Fruit fly (Drosophila melanogaster) whole organism, adult: ENCODE results near the gene Rassf.

Experiments
- CG12768 ChIP-seq: fragments of 200-800 bp; sonication (Bioruptor generic); optimal IDR thresholded peaks from 2 replicates; lab custom pipeline; 2017; ENCODE audit warnings: missing biosample characterization, missing genetic modification characterization, mild to moderate bottlenecking, moderate library complexity, missing genetic modification reagents
- CG14711 ChIP-seq: fragments of 200-800 bp; sonication (Bioruptor generic); optimal IDR thresholded peaks from 2 replicates; lab custom pipeline; 2018; ENCODE audit warnings: missing biosample characterization, mild to moderate bottlenecking, missing genetic modification characterization, moderate library complexity
- CG33017 ChIP-seq: fragments of 200-800 bp; sonication (Bioruptor generic); optimal IDR thresholded peaks from 2 replicates; lab custom pipeline; 2018; ENCODE audit warnings: missing biosample characterization, mild to moderate bottlenecking, missing genetic modification characterization, moderate library complexity
- CG5204 ChIP-seq: fragments of 200-800 bp; sonication (Bioruptor generic); optimal IDR thresholded peaks from 2 replicates; lab custom pipeline; 2016; ENCODE audit warnings: missing biosample characterization, missing genetic modification characterization
- CG7101 ChIP-seq: fragments of 200-800 bp; sonication (Bioruptor generic); optimal IDR thresholded peaks from 2 replicates; lab custom pipeline; 2018; ENCODE audit warnings: missing biosample characterization, mild to moderate bottlenecking, missing genetic modification characterization, moderate library complexity
- Crg-1 ChIP-seq: fragments of 200-800 bp; sonication (Bioruptor generic); optimal IDR thresholded peaks from 2 replicates; lab custom pipeline; 2016; ENCODE audit warnings: missing biosample characterization, missing genetic modification characterization
- Hr96 ChIP-seq: fragments of 200-800 bp; sonication (Bioruptor generic); optimal IDR thresholded peaks from 2 replicates; lab custom pipeline; 2016; ENCODE audit warnings: missing biosample characterization, missing genetic modification characterization
- Mnt ChIP-seq: fragments of 200-800 bp; sonication (Bioruptor generic); optimal IDR thresholded peaks from 2 replicates; lab custom pipeline; 2016; ENCODE audit warnings: missing biosample characterization, mild to moderate bottlenecking, missing genetic modification characterization
- bab1 ChIP-seq: fragments of 200-800 bp; sonication (Bioruptor generic); optimal IDR thresholded peaks from 3 replicates; lab custom pipeline; 2019; ENCODE audit warnings: missing biosample characterization, mild to moderate bottlenecking, missing genetic modification characterization, moderate library complexity
- cnc ChIP-seq, 2 experiments: fragments of >200 bp; optimal IDR thresholded peaks; 2 replicates each; lab custom pipeline; 2017
- tj ChIP-seq: fragments of 200-800 bp; sonication (Bioruptor generic); optimal IDR thresholded peaks from 3 replicates; lab custom pipeline; 2017; ENCODE audit warnings: missing biosample characterization, mild to moderate bottlenecking, missing genetic modification characterization, moderate library complexity
- toe ChIP-seq: fragments of 200-800 bp; sonication (Bioruptor generic); optimal IDR thresholded peaks from 2 replicates; lab custom pipeline; 2016; ENCODE audit warnings: missing biosample characterization, missing genetic modification characterization

DNA sequence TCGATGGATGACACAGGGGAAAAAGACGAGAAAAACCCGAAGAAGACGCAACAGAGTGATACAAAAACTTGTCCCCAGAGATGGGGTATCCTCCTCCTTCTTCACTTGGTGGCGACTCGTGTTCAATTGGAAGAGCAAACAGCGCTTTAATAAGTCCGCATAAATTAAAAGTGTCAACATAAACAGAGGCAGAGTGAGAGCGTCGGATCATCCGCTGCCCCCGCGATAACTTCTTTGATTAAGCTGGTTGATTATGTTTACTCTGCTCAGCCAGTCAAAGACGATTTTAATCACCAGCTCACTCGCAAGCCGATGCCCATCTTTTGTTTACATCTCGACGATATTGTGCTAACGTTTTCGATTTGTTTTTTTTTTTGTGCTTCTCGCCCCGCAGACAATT is 2.1 kb upstream of the Rassf start:
- TF ChIP-seq toe (no peak), CG33017 (no peak), CG5204 (GFP tag; lab: Kevin White, UChicago) (no peak), Crg-1 (GFP tag; lab: Kevin White, UChicago) (no peak), tj (GFP tag; lab: Kevin White, UChicago) (no peak), cnc (optimal IDR thresholded peaks at IDR 0.05; lab: Kevin White, UChicago) (no peak), Mnt (no peak), bab1 (no peak), Hr96 (GFP tag; lab: Kevin White, UChicago) (no peak), CG14711 (tag; lab: Kevin White, UChicago) (no peak), CG12768 (no peak), CG7101 (tag; lab: Kevin White, UChicago) (no peak)
